Fruit fly (Drosophila melanogaster) whole organism, embryonic: ENCODE results near the gene Idi.

ENCODE experiments used
- Atf6 ChIP-seq: fragments of 200-800 bp; sonication (Bioruptor generic); IDR thresholded peaks from 2 replicates; pipeline ENCODE4 v1.3.6; 2022; ENCODE audit warnings: missing biosample characterization, missing genetic modification characterization
- Bgb ChIP-seq: fragments of 200-800 bp; sonication (Bioruptor generic); IDR thresholded peaks from 2 replicates; pipeline ENCODE4 v1.3.6; 2022; ENCODE audit warnings: missing biosample characterization, missing genetic modification characterization; ENCODE audit not compliant: partially characterized antibody
- BtbVII ChIP-seq: fragments of 200-800 bp; sonication (Bioruptor generic); optimal IDR thresholded peaks from 3 replicates; lab custom pipeline; 2017; ENCODE audit warnings: missing biosample characterization, mild to moderate bottlenecking, missing genetic modification characterization
- CG12744 ChIP-seq: fragments of 200-800 bp; sonication (Bioruptor generic); optimal IDR thresholded peaks from 2 replicates; lab custom pipeline; 2016; ENCODE audit warnings: missing biosample characterization, missing genetic modification characterization
- CG15073 ChIP-seq: fragments of 200-800 bp; sonication (Bioruptor generic); optimal IDR thresholded peaks from 2 replicates; lab custom pipeline; 2016; ENCODE audit warnings: missing biosample characterization, missing genetic modification characterization
- CG15514 ChIP-seq: fragments of 200-800 bp; sonication (Bioruptor generic); optimal IDR thresholded peaks from 3 replicates; lab custom pipeline; 2017; ENCODE audit warnings: missing biosample characterization, missing genetic modification characterization, mild to moderate bottlenecking, moderate library complexity, missing genetic modification reagents
- CG1603 ChIP-seq: fragments of 200-800 bp; sonication (Bioruptor generic); optimal IDR thresholded peaks from 2 replicates; lab custom pipeline; 2019; ENCODE audit warnings: missing biosample characterization, mild to moderate bottlenecking, missing genetic modification characterization, moderate library complexity
- CG1832 ChIP-seq: fragments of 200-800 bp; sonication (Bioruptor generic); optimal IDR thresholded peaks from 2 replicates; lab custom pipeline; 2017; ENCODE audit warnings: missing biosample characterization, mild to moderate bottlenecking, missing genetic modification characterization, inconsistent platforms
- CG18764 ChIP-seq: fragments of 200-800 bp; sonication (Bioruptor generic); optimal IDR thresholded peaks from 3 replicates; lab custom pipeline; 2016; ENCODE audit warnings: missing biosample characterization, missing genetic modification characterization
- CG2120 ChIP-seq: fragments of 200-800 bp; sonication (Bioruptor generic); optimal IDR thresholded peaks from 3 replicates; lab custom pipeline; 2016; ENCODE audit warnings: missing biosample characterization, missing genetic modification characterization
- CG2889 ChIP-seq: fragments of 200-800 bp; sonication (Bioruptor generic); IDR thresholded peaks from 3 replicates; pipeline ENCODE4 v1.3.6; 2022; ENCODE audit warnings: missing biosample characterization, missing genetic modification characterization
- CG34376 ChIP-seq: fragments of 200-800 bp; sonication (Bioruptor generic); optimal IDR thresholded peaks from 2 replicates; lab custom pipeline; 2018; ENCODE audit warnings: missing biosample characterization, mild to moderate bottlenecking, missing genetic modification characterization
- CG6791 ChIP-seq: fragments of 200-800 bp; sonication (Bioruptor generic); IDR thresholded peaks from 3 replicates; pipeline ENCODE4 v1.3.6; 2022; ENCODE audit warnings: missing biosample characterization, missing genetic modification characterization; ENCODE audit not compliant: partially characterized antibody
- CG6813 ChIP-seq: fragments of 200-800 bp; sonication (Bioruptor generic); optimal IDR thresholded peaks from 2 replicates; lab custom pipeline; 2017; ENCODE audit warnings: missing biosample characterization, missing genetic modification characterization, mild to moderate bottlenecking, moderate library complexity, missing genetic modification reagents
- CG8281 ChIP-seq: fragments of 200-800 bp; sonication (Bioruptor generic); optimal IDR thresholded peaks from 2 replicates; lab custom pipeline; 2018; ENCODE audit warnings: missing biosample characterization, mild to moderate bottlenecking, missing genetic modification characterization, moderate library complexity
- CG9797 ChIP-seq: fragments of 200-800 bp; sonication (Bioruptor generic); optimal IDR thresholded peaks from 3 replicates; lab custom pipeline; 2018; ENCODE audit warnings: missing biosample characterization, mild to moderate bottlenecking, missing genetic modification characterization
- CrebB ChIP-seq: fragments of 200-800 bp; sonication (Bioruptor generic); optimal IDR thresholded peaks from 3 replicates; lab custom pipeline; 2018; ENCODE audit warnings: missing biosample characterization, mild to moderate bottlenecking, missing genetic modification characterization
- Dip2 ChIP-seq: fragments of 200-800 bp; sonication (Bioruptor generic); IDR thresholded peaks from 2 replicates; pipeline ENCODE4 v1.3.6; 2022; ENCODE audit warnings: missing biosample characterization, missing genetic modification characterization
- Ets97D ChIP-seq: fragments of 200-800 bp; sonication (Bioruptor generic); optimal IDR thresholded peaks from 3 replicates; lab custom pipeline; 2016; ENCODE audit warnings: missing biosample characterization, missing genetic modification characterization
- Gsc ChIP-seq: fragments of 200-800 bp; sonication (Bioruptor generic); IDR thresholded peaks from 2 replicates; pipeline ENCODE4 v1.3.6; 2022; ENCODE audit warnings: missing biosample characterization, missing genetic modification characterization
- Gug ChIP-seq: fragments of 200-800 bp; sonication (Bioruptor generic); IDR thresholded peaks from 4 replicates; pipeline ENCODE4 v1.3.6; 2022; ENCODE audit warnings: missing biosample characterization, missing genetic modification characterization
- H2.0 ChIP-seq: fragments of 200-800 bp; sonication (Bioruptor generic); IDR thresholded peaks from 2 replicates; pipeline ENCODE4 v1.3.6; 2022; ENCODE audit warnings: missing biosample characterization, missing genetic modification characterization
- HLHmδ ChIP-seq: fragments of 200-800 bp; sonication (Bioruptor generic); optimal IDR thresholded peaks from 2 replicates; lab custom pipeline; 2018; ENCODE audit warnings: missing biosample characterization, mild to moderate bottlenecking, missing genetic modification characterization, moderate library complexity
- Hr39 ChIP-seq: fragments of >200 bp; optimal IDR thresholded peaks from 2 replicates; lab custom pipeline; 2017
- Hsf ChIP-seq: fragments of 200-800 bp; sonication (Bioruptor generic); optimal IDR thresholded peaks from 3 replicates; lab custom pipeline; 2016; ENCODE audit warnings: missing biosample characterization, missing genetic modification characterization
- Mad ChIP-seq: fragments of 200-800 bp; sonication (Bioruptor generic); optimal IDR thresholded peaks from 2 replicates; lab custom pipeline; 2016; ENCODE audit warnings: missing biosample characterization, missing genetic modification characterization
- Neu2 ChIP-seq: fragments of 200-800 bp; sonication (Bioruptor generic); optimal IDR thresholded peaks from 3 replicates; lab custom pipeline; 2016; ENCODE audit warnings: missing biosample characterization, missing genetic modification characterization, borderline replicate concordance
- Oli ChIP-seq: fragments of 200-800 bp; sonication (Bioruptor generic); optimal IDR thresholded peaks from 2 replicates; lab custom pipeline; 2018; ENCODE audit warnings: missing biosample characterization, mild to moderate bottlenecking, missing genetic modification characterization, moderate library complexity
- Opbp ChIP-seq: fragments of 200-800 bp; sonication (Bioruptor generic); IDR thresholded peaks from 3 replicates; pipeline ENCODE4 v1.3.6; 2022; ENCODE audit warnings: missing biosample characterization, missing genetic modification characterization; ENCODE audit not compliant: partially characterized antibody
- Poxn ChIP-seq: fragments of 200-800 bp; sonication (Bioruptor generic); IDR thresholded peaks from 2 replicates; pipeline ENCODE4 v1.3.6; 2022; ENCODE audit warnings: missing biosample characterization, missing genetic modification characterization
- Sox102F ChIP-seq: fragments of 200-800 bp; sonication (Bioruptor generic); optimal IDR thresholded peaks from 2 replicates; lab custom pipeline; 2018; ENCODE audit warnings: missing biosample characterization, mild to moderate bottlenecking, missing genetic modification characterization, moderate library complexity
- Sry-β ChIP-seq: fragments of 200-800 bp; sonication (Bioruptor generic); optimal IDR thresholded peaks from 2 replicates; lab custom pipeline; 2018; ENCODE audit warnings: missing biosample characterization, mild to moderate bottlenecking, missing genetic modification characterization, moderate library complexity
- Trl ChIP-seq, 3 experiments: fragments of >200 bp in 2 of 3; fragments of 200-800 bp in 1 of 3; sonication (Bioruptor generic) in 1 of 3; optimal IDR thresholded peaks; 2 replicates in 1 of 3; 3 replicates in 2 of 3; lab custom pipeline; 2016 to 2017; ENCODE audit warnings: missing biosample characterization in 1 of 3, missing genetic modification characterization in 1 of 3
- cato ChIP-seq: fragments of 200-800 bp; sonication (Bioruptor generic); optimal IDR thresholded peaks from 2 replicates; lab custom pipeline; 2016; ENCODE audit warnings: missing biosample characterization, missing genetic modification characterization, borderline replicate concordance
- danr ChIP-seq: fragments of 200-800 bp; sonication (Bioruptor generic); IDR thresholded peaks from 2 replicates; pipeline ENCODE4 v1.3.6; 2022; ENCODE audit warnings: missing biosample characterization, missing genetic modification characterization
- grn ChIP-seq: fragments of 200-800 bp; sonication (Bioruptor generic); optimal IDR thresholded peaks from 3 replicates; lab custom pipeline; 2017; ENCODE audit warnings: missing biosample characterization, missing genetic modification characterization
- gro ChIP-seq: fragments of 200-800 bp; sonication (Bioruptor generic); optimal IDR thresholded peaks from 2 replicates; lab custom pipeline; 2016; ENCODE audit warnings: missing biosample characterization, missing genetic modification characterization
- gsb-n ChIP-seq: fragments of 200-800 bp; sonication (Bioruptor generic); optimal IDR thresholded peaks from 3 replicates; lab custom pipeline; 2018; ENCODE audit warnings: missing biosample characterization, mild to moderate bottlenecking, missing genetic modification characterization
- hb ChIP-seq: fragments of 200-800 bp; sonication (Bioruptor generic); IDR thresholded peaks from 3 replicates; pipeline ENCODE4 v1.3.6; 2022; ENCODE audit warnings: missing biosample characterization, missing genetic modification characterization; ENCODE audit not compliant: partially characterized antibody
- jing ChIP-seq: fragments of 200-800 bp; sonication (Bioruptor generic); optimal IDR thresholded peaks from 2 replicates; lab custom pipeline; 2018; ENCODE audit warnings: missing biosample characterization, mild to moderate bottlenecking, missing genetic modification characterization
- lola ChIP-seq, 3 experiments: fragments of >200 bp in 2 of 3; fragments of 200-800 bp in 1 of 3; sonication (Bioruptor generic) in 1 of 3; optimal IDR thresholded peaks; 2 replicates each; lab custom pipeline; 2017 to 2019; ENCODE audit warnings: missing biosample characterization in 3 of 3, missing genetic modification characterization in 3 of 3, mild to moderate bottlenecking in 1 of 3, moderate library complexity in 1 of 3
- nerfin-2 ChIP-seq: fragments of 200-800 bp; sonication (Bioruptor generic); IDR thresholded peaks from 2 replicates; pipeline ENCODE4 v1.3.6; 2022; ENCODE audit warnings: missing biosample characterization, missing genetic modification characterization; ENCODE audit not compliant: partially characterized antibody
- nom ChIP-seq: fragments of 200-800 bp; sonication (Bioruptor generic); optimal IDR thresholded peaks from 2 replicates; lab custom pipeline; 2017; ENCODE audit warnings: missing biosample characterization, missing genetic modification characterization, mild to moderate bottlenecking, moderate library complexity, missing genetic modification reagents
- pita ChIP-seq: fragments of 200-800 bp; sonication (Bioruptor generic); optimal IDR thresholded peaks from 2 replicates; lab custom pipeline; 2017; ENCODE audit warnings: missing biosample characterization, mild to moderate bottlenecking, missing genetic modification characterization
- schlank ChIP-seq: fragments of 200-800 bp; sonication (Bioruptor generic); optimal IDR thresholded peaks from 2 replicates; lab custom pipeline; 2018; ENCODE audit warnings: missing biosample characterization, mild to moderate bottlenecking, missing genetic modification characterization
- sim ChIP-seq: fragments of 200-800 bp; sonication (Bioruptor generic); IDR thresholded peaks from 2 replicates; pipeline ENCODE4 v1.3.6; 2022; ENCODE audit warnings: missing biosample characterization, missing genetic modification characterization
- trem ChIP-seq: fragments of 200-800 bp; optimal IDR thresholded peaks from 3 replicates; lab custom pipeline; 2019; ENCODE audit warnings: missing biosample characterization, mild to moderate bottlenecking, missing genetic modification characterization, moderate library complexity
- unc-4 ChIP-seq: fragments of 200-800 bp; sonication (Bioruptor generic); IDR thresholded peaks from 2 replicates; pipeline ENCODE4 v1.3.6; 2022; ENCODE audit warnings: missing biosample characterization, missing genetic modification characterization; ENCODE audit not compliant: partially characterized antibody
- yki ChIP-seq: fragments of >200 bp; optimal IDR thresholded peaks from 3 replicates; lab custom pipeline; 2018

The Idi gene

dm6 chr3R:21297387-21297956 is 27.5 kb downstream of the Idi start (continued):
- TF ChIP-seq Neu2 (GFP tag; lab: Kevin White, UChicago) (peak; percentile 42), CG9797 (no peak), CG1832 (GFP tag; lab: Kevin White, UChicago) (no peak), CG8281 (tag; lab: Kevin White, UChicago) (peak; percentile 47), trem (tag; lab: Kevin White, UChicago) (peak; percentile 30), jing (GFP tag; lab: Kevin White, UChicago) (no peak), nom (GFP tag; lab: Kevin White, UChicago) (peak; percentile 54), Atf6 (GFP tag; lab: Robert Waterston, UW) (no peak), cato (GFP tag; lab: Kevin White, UChicago) (peak; percentile 19), gro (peak; percentile 66), sim (GFP tag; lab: Robert Waterston, UW) (no peak), hb (GFP tag; lab: Robert Waterston, UW) (no peak), H2.0 (no peak), CG18764 (GFP tag; lab: Kevin White, UChicago) (peak; percentile 72), Poxn (GFP tag; lab: Robert Waterston, UW) (no peak), CG15073 (GFP tag; lab: Kevin White, UChicago) (no peak), Sry-β (GFP tag; lab: Kevin White, UChicago) (peak; percentile 57), grn (GFP tag; lab: Kevin White, UChicago) (peak; percentile 91), yki (no peak), CG15514 (GFP tag; lab: Kevin White, UChicago) (peak; percentile 58), gsb-n (tag; lab: Kevin White, UChicago) (peak; percentile 83), Sox102F (peak; percentile 55), unc-4 (no peak), HLHmδ (GFP tag; lab: Kevin White, UChicago) (no peak), Hr39 (lab: Kevin White, UChicago) (no peak), lola (GFP tag; optimal IDR thresholded peaks at IDR 0.05; lab: Kevin White, UChicago) (peak in 1 of 3 experiments; percentile 57), CG12744 (GFP tag; lab: Kevin White, UChicago) (peak; percentile 58), danr (GFP tag; lab: Robert Waterston, UW) (no peak), CG34376 (GFP tag; lab: Kevin White, UChicago) (peak; percentile 91), Gug (GFP tag; lab: Robert Waterston, UW) (no peak), Gsc (GFP tag; lab: Robert Waterston, UW) (no peak), Mad (peak; percentile 13), CrebB (tag; lab: Kevin White, UChicago) (peak; percentile 86), CG6813 (GFP tag; lab: Kevin White, UChicago) (peak; percentile 95), schlank (tag; lab: Kevin White, UChicago) (peak; percentile 89), CG2120 (GFP tag; lab: Kevin White, UChicago) (peak; percentile 73), nerfin-2 (GFP tag; lab: Robert Waterston, UW) (no peak), BtbVII (GFP tag; lab: Kevin White, UChicago) (peak; percentile 77), CG2889 (GFP tag; lab: Robert Waterston, UW) (no peak), Ets97D (no peak), Dip2 (GFP tag; lab: Robert Waterston, UW) (no peak), CG6791 (no peak), Bgb (no peak), Trl (optimal IDR thresholded peaks at IDR 0.05; lab: Kevin White, UChicago) (peak; percentile 67 to 82), Trl (GFP tag; optimal IDR thresholded peaks at IDR 0.05; lab: Kevin White, UChicago) (peak; percentile 76), CG1603 (tag; lab: Kevin White, UChicago) (peak; percentile 43), pita (GFP tag; lab: Kevin White, UChicago) (no peak), Hsf (peak; percentile 50), Opbp (no peak), Oli (tag; lab: Kevin White, UChicago) (peak; percentile 7)
